Worm (Caenorhabditis elegans) whole organism, L4/young adult: ENCODE results near the gene srx-1.

Experiments used
- W03F9.2 ChIP-seq: fragments of 150-350 bp; optimal IDR thresholded peaks from 2 replicates; lab custom pipeline; 2014; ENCODE audit warnings: missing biosample characterization, missing genetic modification characterization
- dao-5 ChIP-seq: sonication (generic microtip); optimal IDR thresholded peaks from 2 replicates; lab custom pipeline; 2016; ENCODE audit warnings: missing genotype, missing genetic modification characterization, moderate library complexity, missing compliant biosample characterization
- him-1 ChIP-seq: sonication (generic microtip); optimal IDR thresholded peaks from 2 replicates; lab custom pipeline; 2016; ENCODE audit warnings: missing genotype, missing genetic modification reagents, missing genetic modification characterization, missing compliant biosample characterization

- TF ChIP-seq dao-5 (tag; lab: Kevin White, UChicago): no peak
- no peak for TF ChIP-seq him-1 (tag; lab: Kevin White, UChicago)
- no peak for TF ChIP-seq W03F9.2 (tag; lab: Kevin White, UChicago)
These were observed 12.1 kb downstream of the srx-1 start, which contains the start of gene srt-18 for ce11 chrV:9015540-9015939.
